Fruit fly (Drosophila melanogaster) whole organism, embryonic: ENCODE data around the gene Hsp22.
A peak's percentile ranks its signal among the peaks of the same experiment; 100 is the strongest.

Source experiments
- Abd-B ChIP-seq: fragments of 200-800 bp; sonication (Bioruptor generic); optimal IDR thresholded peaks from 2 replicates; lab custom pipeline; 2018; ENCODE audit warnings: missing biosample characterization, mild to moderate bottlenecking, missing genetic modification characterization, moderate library complexity
- Ada2b ChIP-seq: fragments of 200-800 bp; sonication (Bioruptor generic); IDR thresholded peaks from 2 replicates; pipeline ENCODE4 v1.3.6; 2022; ENCODE audit warnings: missing biosample characterization, missing genetic modification characterization
- Bdp1 ChIP-seq: fragments of 200-800 bp; sonication (Bioruptor generic); optimal IDR thresholded peaks from 3 replicates; lab custom pipeline; 2016; ENCODE audit warnings: missing biosample characterization, missing genetic modification characterization
- Blimp-1 ChIP-seq: fragments of 200-800 bp; sonication (Bioruptor generic); optimal IDR thresholded peaks from 3 replicates; lab custom pipeline; 2018; ENCODE audit warnings: missing biosample characterization, missing genetic modification characterization, mild to moderate bottlenecking, moderate library complexity, missing genetic modification reagents
- CG11695 ChIP-seq: fragments of 200-800 bp; sonication (Bioruptor generic); IDR thresholded peaks from 3 replicates; pipeline ENCODE4 v1.3.6; 2022; ENCODE audit warnings: missing biosample characterization, missing genetic modification characterization
- CG15011 ChIP-seq: fragments of 200-800 bp; sonication (Bioruptor generic); optimal IDR thresholded peaks from 3 replicates; lab custom pipeline; 2018; ENCODE audit warnings: missing biosample characterization, mild to moderate bottlenecking, missing genetic modification characterization
- CG17829 ChIP-seq: fragments of 200-800 bp; optimal IDR thresholded peaks from 2 replicates; lab custom pipeline; 2019; ENCODE audit warnings: missing biosample characterization, mild to moderate bottlenecking, missing genetic modification characterization, moderate library complexity
- CG17912 ChIP-seq: fragments of 200-800 bp; sonication (Bioruptor generic); optimal IDR thresholded peaks from 2 replicates; lab custom pipeline; 2018; ENCODE audit warnings: missing biosample characterization, mild to moderate bottlenecking, missing genetic modification characterization
- CG18011 ChIP-seq: fragments of 200-800 bp; sonication (Bioruptor generic); optimal IDR thresholded peaks from 2 replicates; lab custom pipeline; 2017; ENCODE audit warnings: missing biosample characterization, missing genetic modification characterization, mild to moderate bottlenecking, moderate library complexity, missing genotype
- CG2202 ChIP-seq: fragments of 200-800 bp; sonication (Bioruptor generic); optimal IDR thresholded peaks from 2 replicates; lab custom pipeline; 2018; ENCODE audit warnings: missing biosample characterization, mild to moderate bottlenecking, missing genetic modification characterization
- CG30431 ChIP-seq: fragments of 200-800 bp; sonication (Bioruptor generic); optimal IDR thresholded peaks from 2 replicates; lab custom pipeline; 2017; ENCODE audit warnings: missing biosample characterization, missing genetic modification characterization
- CG3726 ChIP-seq: fragments of 200-800 bp; sonication (Bioruptor generic); IDR thresholded peaks from 3 replicates; pipeline ENCODE4, ENCODE4 v1.3.6; 2022; ENCODE audit warnings: missing biosample characterization, missing genetic modification characterization
- CG4854 ChIP-seq: fragments of 200-800 bp; sonication (Bioruptor generic); optimal IDR thresholded peaks from 2 replicates; lab custom pipeline; 2016; ENCODE audit warnings: missing biosample characterization, missing genetic modification characterization, inconsistent platforms
- CG5180 ChIP-seq: fragments of 200-800 bp; sonication (Bioruptor generic); optimal IDR thresholded peaks from 3 replicates; lab custom pipeline; 2017; ENCODE audit warnings: missing biosample characterization, missing genetic modification characterization, mild to moderate bottlenecking, moderate library complexity, missing genetic modification reagents
- CG8089 ChIP-seq: fragments of 200-800 bp; sonication (Bioruptor generic); optimal IDR thresholded peaks from 3 replicates; lab custom pipeline; 2016; ENCODE audit warnings: missing biosample characterization, missing genetic modification characterization
- Deaf1 ChIP-seq: fragments of 200-800 bp; optimal IDR thresholded peaks from 3 replicates; lab custom pipeline; 2019; ENCODE audit warnings: missing biosample characterization, mild to moderate bottlenecking, missing genetic modification characterization, moderate library complexity
- Dfd ChIP-seq, 2 experiments: fragments of >200 bp; optimal IDR thresholded peaks; 2 replicates each; lab custom pipeline; 2017; ENCODE audit warnings: missing biosample characterization in 2 of 2, missing genetic modification characterization in 2 of 2
- Doc3 ChIP-seq: fragments of 200-800 bp; sonication (Bioruptor generic); IDR thresholded peaks from 3 replicates; pipeline ENCODE4 v1.3.6; 2022; ENCODE audit warnings: missing biosample characterization, missing genetic modification characterization; ENCODE audit not compliant: partially characterized antibody
- Drgx ChIP-seq: fragments of 200-800 bp; sonication (Bioruptor generic); IDR thresholded peaks from 2 replicates; pipeline ENCODE4 v1.3.6; 2022; ENCODE audit warnings: missing biosample characterization, missing genetic modification characterization
- E2f2 ChIP-seq: fragments of 200-800 bp; sonication (Bioruptor generic); IDR thresholded peaks from 2 replicates; pipeline ENCODE4 v1.3.6; 2022; ENCODE audit warnings: missing biosample characterization, missing genetic modification characterization
- Ets65A ChIP-seq: fragments of 200-800 bp; sonication (Bioruptor generic); peaks from one replicate; lab custom pipeline; 2016; ENCODE audit warnings: missing biosample characterization, missing genetic modification characterization
- Fer2 ChIP-seq: fragments of 200-800 bp; sonication (Bioruptor generic); optimal IDR thresholded peaks from 2 replicates; lab custom pipeline; 2018; ENCODE audit warnings: missing biosample characterization, mild to moderate bottlenecking, missing genetic modification characterization, moderate library complexity
- Gug ChIP-seq: fragments of 200-800 bp; sonication (Bioruptor generic); IDR thresholded peaks from 4 replicates; pipeline ENCODE4 v1.3.6; 2022; ENCODE audit warnings: missing biosample characterization, missing genetic modification characterization
- Hr39 ChIP-seq: fragments of >200 bp; optimal IDR thresholded peaks from 2 replicates; lab custom pipeline; 2017
- Med ChIP-seq: fragments of 200-800 bp; sonication (Bioruptor generic); peaks from one replicate; lab custom pipeline; 2016; ENCODE audit warnings: missing biosample characterization, missing genetic modification characterization, mild to moderate bottlenecking, inconsistent platforms, moderate library complexity
- NC2β ChIP-seq: fragments of 200-800 bp; sonication (Bioruptor generic); optimal IDR thresholded peaks from 2 replicates; lab custom pipeline; 2016; ENCODE audit warnings: missing biosample characterization, missing genetic modification characterization
- NK7.1 ChIP-seq: fragments of 200-800 bp; sonication (Bioruptor generic); optimal IDR thresholded peaks from 3 replicates; lab custom pipeline; 2016; ENCODE audit warnings: missing biosample characterization, missing genetic modification characterization
- Pdp1 ChIP-seq, 2 experiments: fragments of 200-800 bp; sonication (Bioruptor generic); optimal IDR thresholded peaks; 3 replicates each; lab custom pipeline; 2016; ENCODE audit warnings: missing biosample characterization in 2 of 2, missing genetic modification characterization in 2 of 2, mild to moderate bottlenecking in 1 of 2, moderate library complexity in 1 of 2
- Poxn ChIP-seq: fragments of 200-800 bp; sonication (Bioruptor generic); IDR thresholded peaks from 2 replicates; pipeline ENCODE4 v1.3.6; 2022; ENCODE audit warnings: missing biosample characterization, missing genetic modification characterization
- Taf1 ChIP-seq: fragments of 200-800 bp; sonication (Bioruptor generic); IDR thresholded peaks from 2 replicates; pipeline ENCODE4 v1.3.6; 2022; ENCODE audit warnings: missing biosample characterization, missing genetic modification characterization
- Vsx1 ChIP-seq: fragments of 200-800 bp; sonication (Bioruptor generic); optimal IDR thresholded peaks from 2 replicates; lab custom pipeline; 2017; ENCODE audit warnings: missing biosample characterization, mild to moderate bottlenecking, missing genetic modification characterization, missing genetic modification reagents
- crc ChIP-seq: fragments of 200-800 bp; sonication (Bioruptor generic); optimal IDR thresholded peaks from 2 replicates; lab custom pipeline; 2016; ENCODE audit warnings: missing biosample characterization, missing genetic modification characterization
- dati ChIP-seq: fragments of 200-800 bp; sonication (Bioruptor generic); IDR thresholded peaks from 2 replicates; pipeline ENCODE4 v1.3.6; 2022; ENCODE audit warnings: missing biosample characterization, missing genetic modification characterization
- en ChIP-seq: fragments of 200-800 bp; sonication (Bioruptor generic); optimal IDR thresholded peaks from 2 replicates; lab custom pipeline; 2016; ENCODE audit warnings: missing biosample characterization, missing genetic modification characterization
- gce ChIP-seq: fragments of 200-800 bp; sonication (Bioruptor generic); IDR thresholded peaks from 3 replicates; pipeline ENCODE4 v1.3.6; 2022; ENCODE audit warnings: missing biosample characterization, missing genetic modification characterization
- hb ChIP-seq: fragments of 200-800 bp; sonication (Bioruptor generic); IDR thresholded peaks from 3 replicates; pipeline ENCODE4 v1.3.6; 2022; ENCODE audit warnings: missing biosample characterization, missing genetic modification characterization; ENCODE audit not compliant: partially characterized antibody
- ind ChIP-seq: fragments of 200-800 bp; sonication (Bioruptor generic); optimal IDR thresholded peaks from 3 replicates; lab custom pipeline; 2016; ENCODE audit warnings: missing biosample characterization, missing genetic modification characterization
- insv ChIP-seq, 2 experiments: fragments of 200-800 bp; sonication (Bioruptor generic); optimal IDR thresholded peaks; 3 replicates each; lab custom pipeline; 2016 to 2018; ENCODE audit warnings: missing biosample characterization in 2 of 2, missing genetic modification characterization in 2 of 2
- inv ChIP-seq: fragments of 200-800 bp; sonication (Bioruptor generic); IDR thresholded peaks from 2 replicates; pipeline ENCODE4 v1.3.6; 2022; ENCODE audit warnings: missing biosample characterization, missing genetic modification characterization; ENCODE audit not compliant: partially characterized antibody
- lab ChIP-seq: fragments of 200-800 bp; sonication (Bioruptor generic); optimal IDR thresholded peaks from 3 replicates; lab custom pipeline; 2017; ENCODE audit warnings: missing biosample characterization, missing genetic modification characterization, mild to moderate bottlenecking, moderate library complexity, missing genetic modification reagents
- lbe ChIP-seq: fragments of 200-800 bp; sonication (Bioruptor generic); optimal IDR thresholded peaks from 2 replicates; lab custom pipeline; 2016; ENCODE audit warnings: missing biosample characterization, mild to moderate bottlenecking, missing genetic modification characterization
- nom ChIP-seq: fragments of 200-800 bp; sonication (Bioruptor generic); optimal IDR thresholded peaks from 2 replicates; lab custom pipeline; 2017; ENCODE audit warnings: missing biosample characterization, missing genetic modification characterization, mild to moderate bottlenecking, moderate library complexity, missing genetic modification reagents
- pros ChIP-seq: fragments of 200-800 bp; sonication (Bioruptor generic); optimal IDR thresholded peaks from 3 replicates; lab custom pipeline; 2019; ENCODE audit warnings: missing biosample characterization, mild to moderate bottlenecking, missing genetic modification characterization, moderate library complexity
- row ChIP-seq: fragments of 200-800 bp; sonication (Bioruptor generic); IDR thresholded peaks from 3 replicates; pipeline ENCODE4 v1.3.6; 2022; ENCODE audit warnings: missing biosample characterization, missing genetic modification characterization
- sc ChIP-seq, 3 experiments: fragments of >200 bp in 2 of 3; fragments of 200-800 bp in 1 of 3; sonication (Bioruptor generic) in 1 of 3; optimal IDR thresholded peaks; 2 replicates in 2 of 3; 3 replicates in 1 of 3; lab custom pipeline; 2017; ENCODE audit warnings: mild to moderate bottlenecking in 1 of 3, missing biosample characterization in 1 of 3, missing genetic modification characterization in 1 of 3, missing genetic modification reagents in 1 of 3
- so ChIP-seq: fragments of 200-800 bp; sonication (Bioruptor generic); IDR thresholded peaks from 3 replicates; pipeline ENCODE4 v1.3.6; 2022; ENCODE audit warnings: missing biosample characterization, missing genetic modification characterization
- ttk ChIP-seq: fragments of 200-800 bp; sonication (Bioruptor generic); IDR thresholded peaks from 2 replicates; pipeline ENCODE4 v2.1.2; 2022; ENCODE audit warnings: missing biosample characterization, missing genetic modification characterization

Gene Hsp22

DNA sequence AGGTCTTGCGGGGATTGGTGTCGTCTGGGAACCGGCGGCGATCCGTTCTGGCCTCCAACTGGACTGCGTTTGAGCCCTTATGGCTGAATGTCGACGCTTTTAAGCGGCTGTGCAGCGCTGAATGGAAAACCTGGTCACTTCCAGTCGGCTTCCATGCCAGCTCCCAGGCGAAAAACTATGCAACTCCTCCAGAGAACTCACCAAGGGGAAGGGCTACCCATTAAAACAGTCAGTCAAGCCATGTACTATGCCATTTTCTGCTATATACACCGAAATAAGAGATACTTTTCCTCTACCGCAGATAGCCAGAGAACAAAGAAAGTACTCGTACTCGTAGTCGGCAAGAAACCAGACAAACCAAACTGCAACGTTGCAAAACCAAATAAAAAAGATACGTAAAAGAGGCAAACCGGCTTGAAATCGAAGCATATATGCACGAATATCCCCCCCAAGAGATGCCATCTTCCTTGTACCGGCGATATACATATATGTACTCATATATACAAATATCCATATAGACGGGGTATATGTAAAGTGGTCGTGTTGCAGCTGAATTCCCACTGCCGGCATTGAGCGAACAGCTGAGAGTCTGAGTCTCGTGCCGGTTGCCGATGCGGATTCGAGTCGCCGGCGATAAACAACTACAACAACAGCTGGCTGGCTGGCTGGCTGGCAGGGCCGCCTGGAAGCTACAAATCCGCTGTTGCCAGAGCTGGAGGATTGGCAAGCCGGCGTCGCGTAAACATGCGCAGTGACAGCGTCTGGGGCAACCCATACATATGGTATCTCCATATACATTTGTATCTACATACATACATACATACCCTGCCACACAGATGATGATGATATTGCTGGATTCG is 7.0 kb downstream of the Hsp22 start, which contains the start of gene Hsp67Ba (continued):
- TF ChIP-seq nom (GFP tag; lab: Kevin White, UChicago) (peak; percentile 49), Deaf1 (tag; lab: Kevin White, UChicago) (peak; percentile 53), ttk (no peak), en (GFP tag; lab: Kevin White, UChicago) (no peak), lab (GFP tag; lab: Kevin White, UChicago) (no peak), Med (GFP tag; lab: Kevin White, UChicago) (peak; percentile 50)

- TF ChIP-seq Fer2 (tag; lab: Kevin White, UChicago) (no peak), lbe (GFP tag; lab: Kevin White, UChicago) (peak; percentile 16), row (no peak), ind (GFP tag; lab: Kevin White, UChicago) (no peak), CG3726 (GFP tag; lab: Robert Waterston, UW) (no peak), CG8089 (GFP tag; lab: Kevin White, UChicago) (no peak), Vsx1 (GFP tag; lab: Kevin White, UChicago) (no peak), pros (GFP tag; lab: Kevin White, UChicago) (no peak), CG4854 (GFP tag; lab: Kevin White, UChicago) (no peak), NC2β (GFP tag; lab: Kevin White, UChicago) (no peak), Taf1 (no peak), CG2202 (tag; lab: Kevin White, UChicago) (no peak), CG17829 (tag; lab: Kevin White, UChicago) (no peak), inv (GFP tag; lab: Robert Waterston, UW) (no peak), Abd-B (GFP tag; lab: Kevin White, UChicago) (no peak), CG18011 (GFP tag; lab: Kevin White, UChicago) (peak; percentile 9), E2f2 (GFP tag; lab: Robert Waterston, UW) (no peak), gce (no peak), sc (optimal IDR thresholded peaks at IDR 0.05; lab: Kevin White, UChicago) (no peak), sc (GFP tag; optimal IDR thresholded peaks at IDR 0.05; lab: Kevin White, UChicago) (no peak), hb (GFP tag; lab: Robert Waterston, UW) (no peak), Drgx (GFP tag; lab: Robert Waterston, UW) (peak; percentile 2; the same call in 1 of the 2 replicates), CG11695 (GFP tag; lab: Robert Waterston, UW) (no peak), Blimp-1 (no peak), so (GFP tag; lab: Robert Waterston, UW) (no peak), crc (GFP tag; lab: Kevin White, UChicago) (no peak), Pdp1 (GFP tag; optimal IDR thresholded peaks at IDR 0.05; lab: Kevin White, UChicago) (peak in 1 of 2 experiments; percentile 16), NK7.1 (GFP tag; lab: Kevin White, UChicago) (no peak), Doc3 (GFP tag; lab: Robert Waterston, UW) (0 out of 3 replicates have a peak, but pooled peaks have one; percentile 19), nom (GFP tag; lab: Kevin White, UChicago) (peak; percentile 41), Bdp1 (GFP tag; lab: Kevin White, UChicago) (no peak), CG30431 (GFP tag; lab: Kevin White, UChicago) (no peak), Ets65A (GFP tag; lab: Kevin White, UChicago) (no peak), Hr39 (lab: Kevin White, UChicago) (no peak), Ada2b (GFP tag; lab: Robert Waterston, UW) (no peak), CG5180 (GFP tag; lab: Kevin White, UChicago) (no peak), Dfd (GFP tag; optimal IDR thresholded peaks at IDR 0.05; lab: Kevin White, UChicago) (no peak), dati (no peak), Gug (no peak), CG17912 (peak; percentile 12), insv (GFP tag; optimal IDR thresholded peaks at IDR 0.05; lab: Kevin White, UChicago) (no peak), CG15011 (no peak), Poxn (GFP tag; lab: Robert Waterston, UW) (no peak)
These were observed 7.7 kb downstream of the Hsp22 start for dm6 chr3L:9380344-9380849.
